Fruit fly (Drosophila melanogaster) whole organism, embryonic: ENCODE results near the gene Etfb.

ENCODE experiments used
- ATbp ChIP-seq: fragments of 200-800 bp; sonication (Bioruptor generic); optimal IDR thresholded peaks from 2 replicates; lab custom pipeline; 2017; ENCODE audit warnings: missing biosample characterization, mild to moderate bottlenecking, missing genetic modification characterization, missing genetic modification reagents
- CG1024 ChIP-seq: fragments of 200-800 bp; sonication (Bioruptor generic); IDR thresholded peaks from 2 replicates; pipeline ENCODE4 v1.3.6; 2022; ENCODE audit warnings: missing biosample characterization, missing genetic modification characterization
- CG10267 ChIP-seq: fragments of 200-800 bp; sonication (Bioruptor generic); optimal IDR thresholded peaks from 2 replicates; lab custom pipeline; 2018; ENCODE audit warnings: missing biosample characterization, mild to moderate bottlenecking, missing genetic modification characterization, moderate library complexity
- CG12104 ChIP-seq: fragments of 200-800 bp; sonication (Bioruptor generic); optimal IDR thresholded peaks from 3 replicates; lab custom pipeline; 2016; ENCODE audit warnings: missing biosample characterization, missing genetic modification characterization
- CG1233 ChIP-seq: fragments of 200-800 bp; sonication (Bioruptor generic); optimal IDR thresholded peaks from 4 replicates; lab custom pipeline; 2018; ENCODE audit warnings: missing biosample characterization, mild to moderate bottlenecking, missing genetic modification characterization
- CG12659 ChIP-seq: fragments of 200-800 bp; sonication (Bioruptor generic); optimal IDR thresholded peaks from 3 replicates; lab custom pipeline; 2017; ENCODE audit warnings: mild to moderate bottlenecking, missing biosample characterization, missing genetic modification reagents, missing genetic modification characterization
- CG13123 ChIP-seq: fragments of 200-800 bp; sonication (Bioruptor generic); optimal IDR thresholded peaks from 2 replicates; lab custom pipeline; 2016; ENCODE audit warnings: missing biosample characterization, missing genetic modification characterization
- CG14050 ChIP-seq: fragments of 200-800 bp; sonication (Bioruptor generic); IDR thresholded peaks from 3 replicates; pipeline ENCODE4 v1.3.6; 2022; ENCODE audit warnings: missing biosample characterization, missing genetic modification characterization
- CG14710 ChIP-seq: fragments of 200-800 bp; sonication (Bioruptor generic); optimal IDR thresholded peaks from 3 replicates; lab custom pipeline; 2019; ENCODE audit warnings: missing biosample characterization, mild to moderate bottlenecking, missing genetic modification characterization, moderate library complexity
- CG15011 ChIP-seq: fragments of 200-800 bp; sonication (Bioruptor generic); optimal IDR thresholded peaks from 3 replicates; lab custom pipeline; 2018; ENCODE audit warnings: missing biosample characterization, mild to moderate bottlenecking, missing genetic modification characterization
- CG15073 ChIP-seq: fragments of 200-800 bp; sonication (Bioruptor generic); optimal IDR thresholded peaks from 2 replicates; lab custom pipeline; 2016; ENCODE audit warnings: missing biosample characterization, missing genetic modification characterization
- CG17361 ChIP-seq: fragments of 200-800 bp; sonication (Bioruptor generic); IDR thresholded peaks from 3 replicates; pipeline ENCODE4 v1.3.6; 2022; ENCODE audit warnings: missing biosample characterization, missing genetic modification characterization
- CG1832 ChIP-seq: fragments of 200-800 bp; sonication (Bioruptor generic); optimal IDR thresholded peaks from 2 replicates; lab custom pipeline; 2017; ENCODE audit warnings: missing biosample characterization, mild to moderate bottlenecking, missing genetic modification characterization, inconsistent platforms
- CG2889 ChIP-seq: fragments of 200-800 bp; sonication (Bioruptor generic); IDR thresholded peaks from 3 replicates; pipeline ENCODE4 v1.3.6; 2022; ENCODE audit warnings: missing biosample characterization, missing genetic modification characterization
- CG34224 ChIP-seq: fragments of 200-800 bp; sonication (Bioruptor generic); IDR thresholded peaks from 3 replicates; pipeline ENCODE4 v1.3.6; 2022; ENCODE audit warnings: missing biosample characterization, missing genetic modification characterization; ENCODE audit not compliant: partially characterized antibody
- CG3726 ChIP-seq: fragments of 200-800 bp; sonication (Bioruptor generic); IDR thresholded peaks from 3 replicates; pipeline ENCODE4, ENCODE4 v1.3.6; 2022; ENCODE audit warnings: missing biosample characterization, missing genetic modification characterization
- CG3995 ChIP-seq: fragments of 200-800 bp; sonication (Bioruptor generic); optimal IDR thresholded peaks from 3 replicates; lab custom pipeline; 2016; ENCODE audit warnings: missing biosample characterization, missing genetic modification characterization
- CG4328 ChIP-seq: fragments of 200-800 bp; sonication (Bioruptor generic); optimal IDR thresholded peaks from 3 replicates; lab custom pipeline; 2017; ENCODE audit warnings: missing biosample characterization, missing genetic modification reagents, missing genetic modification characterization
- CG7786 ChIP-seq: fragments of 200-800 bp; sonication (Bioruptor generic); optimal IDR thresholded peaks from 2 replicates; lab custom pipeline; 2016; ENCODE audit warnings: missing biosample characterization, missing genetic modification characterization
- CG9932 ChIP-seq: fragments of 200-800 bp; sonication (Bioruptor generic); IDR thresholded peaks from 2 replicates; pipeline ENCODE4 v1.3.6; 2022; ENCODE audit warnings: missing biosample characterization, missing genetic modification characterization
- CoRest ChIP-seq: fragments of 200-800 bp; sonication (Bioruptor generic); optimal IDR thresholded peaks from 3 replicates; lab custom pipeline; 2018; ENCODE audit warnings: missing biosample characterization, mild to moderate bottlenecking, missing genetic modification characterization, moderate library complexity
- D19B ChIP-seq: fragments of 200-800 bp; sonication (Bioruptor generic); optimal IDR thresholded peaks from 2 replicates; lab custom pipeline; 2017; ENCODE audit warnings: missing biosample characterization, mild to moderate bottlenecking, missing genetic modification characterization
- Dref ChIP-seq: fragments of 200-800 bp; sonication (Bioruptor generic); IDR thresholded peaks from 2 replicates; pipeline ENCODE4 v1.3.6; 2022; ENCODE audit warnings: missing biosample characterization, missing genetic modification characterization
- ERR ChIP-seq: fragments of 200-800 bp; sonication (Bioruptor generic); optimal IDR thresholded peaks from 2 replicates; lab custom pipeline; 2016; ENCODE audit warnings: missing biosample characterization, missing genetic modification characterization
- H15 ChIP-seq: fragments of 200-800 bp; sonication (Bioruptor generic); IDR thresholded peaks from 3 replicates; pipeline ENCODE4 v1.3.6; 2022; ENCODE audit warnings: missing biosample characterization, missing genetic modification characterization
- Lpt ChIP-seq: fragments of >200 bp; optimal IDR thresholded peaks from 2 replicates; lab custom pipeline; 2018; ENCODE audit warnings: missing biosample characterization, missing genetic modification characterization
- Max ChIP-seq: fragments of 200-800 bp; sonication (Bioruptor generic); optimal IDR thresholded peaks from 2 replicates; lab custom pipeline; 2016; ENCODE audit warnings: missing biosample characterization, mild to moderate bottlenecking, missing genetic modification characterization
- Mrtf ChIP-seq: fragments of 200-800 bp; sonication (Bioruptor generic); IDR thresholded peaks from 3 replicates; pipeline ENCODE4 v1.3.6; 2022; ENCODE audit warnings: missing biosample characterization, missing genetic modification characterization
- Nf-YB ChIP-seq: fragments of 200-800 bp; sonication (Bioruptor generic); optimal IDR thresholded peaks from 3 replicates; lab custom pipeline; 2019; ENCODE audit warnings: missing biosample characterization, mild to moderate bottlenecking, missing genetic modification characterization, moderate library complexity
- Oli ChIP-seq: fragments of 200-800 bp; sonication (Bioruptor generic); optimal IDR thresholded peaks from 2 replicates; lab custom pipeline; 2018; ENCODE audit warnings: missing biosample characterization, mild to moderate bottlenecking, missing genetic modification characterization, moderate library complexity
- Ravus ChIP-seq: fragments of 200-800 bp; sonication (Bioruptor generic); IDR thresholded peaks from 2 replicates; pipeline ENCODE4 v1.3.6; 2022; ENCODE audit warnings: missing biosample characterization, missing genetic modification characterization
- Rx ChIP-seq: fragments of 200-800 bp; sonication (Bioruptor generic); IDR thresholded peaks from 2 replicates; pipeline ENCODE4 v1.3.6; 2022; ENCODE audit warnings: missing biosample characterization, missing genetic modification characterization
- Sox100B ChIP-seq: fragments of 200-800 bp; sonication (Bioruptor generic); optimal IDR thresholded peaks from 3 replicates; lab custom pipeline; 2018; ENCODE audit warnings: missing biosample characterization, mild to moderate bottlenecking, missing genetic modification characterization
- ab ChIP-seq: fragments of 200-800 bp; sonication (Bioruptor generic); optimal IDR thresholded peaks from 2 replicates; lab custom pipeline; 2016; ENCODE audit warnings: missing biosample characterization, missing genetic modification characterization
- az2 ChIP-seq: fragments of 200-800 bp; sonication (Bioruptor generic); optimal IDR thresholded peaks from 3 replicates; lab custom pipeline; 2016; ENCODE audit warnings: missing biosample characterization, missing genetic modification characterization
- chinmo ChIP-seq: fragments of 200-800 bp; sonication (Bioruptor generic); IDR thresholded peaks from 4 replicates; pipeline ENCODE4 v1.3.6; 2022; ENCODE audit warnings: missing biosample characterization, missing genetic modification characterization; ENCODE audit not compliant: partially characterized antibody
- esg ChIP-seq: fragments of 200-800 bp; sonication (Bioruptor generic); conservative IDR thresholded peaks from 2 replicates; pipeline ENCODE4 v1.3.6; 2022; ENCODE audit warnings: missing biosample characterization, missing genetic modification characterization
- exex ChIP-seq: fragments of 200-800 bp; sonication (Bioruptor generic); optimal IDR thresholded peaks from 4 replicates; lab custom pipeline; 2018; ENCODE audit warnings: missing biosample characterization, mild to moderate bottlenecking, missing genetic modification characterization, moderate library complexity
- fd3F ChIP-seq: fragments of 200-800 bp; sonication (Bioruptor generic); optimal IDR thresholded peaks from 2 replicates; lab custom pipeline; 2018; ENCODE audit warnings: missing biosample characterization, mild to moderate bottlenecking, missing genetic modification characterization, moderate library complexity
- grn ChIP-seq: fragments of 200-800 bp; sonication (Bioruptor generic); optimal IDR thresholded peaks from 3 replicates; lab custom pipeline; 2017; ENCODE audit warnings: missing biosample characterization, missing genetic modification characterization
- inv ChIP-seq: fragments of 200-800 bp; sonication (Bioruptor generic); IDR thresholded peaks from 2 replicates; pipeline ENCODE4 v1.3.6; 2022; ENCODE audit warnings: missing biosample characterization, missing genetic modification characterization; ENCODE audit not compliant: partially characterized antibody
- kni ChIP-seq: fragments of 200-800 bp; sonication (Bioruptor generic); optimal IDR thresholded peaks from 3 replicates; lab custom pipeline; 2017; ENCODE audit warnings: mild to moderate bottlenecking, missing biosample characterization, missing genetic modification reagents, missing genetic modification characterization
- maf-S ChIP-seq: fragments of 200-800 bp; sonication (Bioruptor generic); optimal IDR thresholded peaks from 2 replicates; lab custom pipeline; 2016; ENCODE audit warnings: missing biosample characterization, missing genetic modification characterization
- mam ChIP-seq: fragments of 200-800 bp; sonication (Bioruptor generic); optimal IDR thresholded peaks from 3 replicates; lab custom pipeline; 2016; ENCODE audit warnings: missing biosample characterization, missing genetic modification characterization
- odd ChIP-seq: fragments of 200-800 bp; sonication (Bioruptor generic); optimal IDR thresholded peaks from 2 replicates; lab custom pipeline; 2017; ENCODE audit warnings: missing biosample characterization, mild to moderate bottlenecking, missing genetic modification characterization
- org-1 ChIP-seq: fragments of 200-800 bp; sonication (Bioruptor generic); optimal IDR thresholded peaks from 2 replicates; lab custom pipeline; 2017; ENCODE audit warnings: missing biosample characterization, missing genetic modification characterization
- ro ChIP-seq: fragments of 200-800 bp; sonication (Bioruptor generic); IDR thresholded peaks from 2 replicates; pipeline ENCODE4 v1.3.6; 2022; ENCODE audit warnings: missing biosample characterization, missing genetic modification characterization
- scrt ChIP-seq: fragments of 200-800 bp; sonication (Bioruptor generic); optimal IDR thresholded peaks from 2 replicates; lab custom pipeline; 2018; ENCODE audit warnings: missing biosample characterization, mild to moderate bottlenecking, missing genetic modification characterization, moderate library complexity
- sens ChIP-seq: fragments of 200-800 bp; sonication (Bioruptor generic); peaks from one replicate; lab custom pipeline; 2016; ENCODE audit warnings: missing biosample characterization, missing genetic modification characterization
- sisA ChIP-seq: fragments of 200-800 bp; sonication (Bioruptor generic); IDR thresholded peaks from 2 replicates; pipeline ENCODE4 v1.3.6; 2022; ENCODE audit warnings: missing biosample characterization, missing genetic modification characterization
- slou ChIP-seq: fragments of 200-800 bp; sonication (Bioruptor generic); optimal IDR thresholded peaks from 3 replicates; lab custom pipeline; 2016; ENCODE audit warnings: missing biosample characterization, missing genetic modification characterization
- z ChIP-seq: fragments of 200-800 bp; sonication (Bioruptor generic); IDR thresholded peaks from 3 replicates; pipeline ENCODE4 v1.3.6; 2022; ENCODE audit warnings: missing biosample characterization, missing genetic modification characterization

Etfb gene

dm6 chr3R:29757226-29757625 is 45.5 kb downstream of the Etfb start (continued):
- TF ChIP-seq CG15073 (no peak), CG7786 (GFP tag; lab: Kevin White, UChicago) (no peak), CG10267 (tag; lab: Kevin White, UChicago) (no peak), maf-S (no peak), ERR (GFP tag; lab: Kevin White, UChicago) (no peak), CG2889 (no peak), CG13123 (GFP tag; lab: Kevin White, UChicago) (no peak), CG1233 (GFP tag; lab: Kevin White, UChicago) (peak; percentile 31), kni (GFP tag; lab: Kevin White, UChicago) (no peak), inv (GFP tag; lab: Robert Waterston, UW) (no peak), ATbp (GFP tag; lab: Kevin White, UChicago) (peak; percentile 80), grn (GFP tag; lab: Kevin White, UChicago) (no peak), Oli (no peak), CG1832 (GFP tag; lab: Kevin White, UChicago) (no peak), H15 (GFP tag; lab: Robert Waterston, UW) (no peak), Ravus (GFP tag; lab: Robert Waterston, UW) (no peak), mam (no peak), slou (no peak), ro (no peak), esg (no peak), az2 (GFP tag; lab: Kevin White, UChicago) (no peak), CG34224 (GFP tag; lab: Robert Waterston, UW) (no peak), Rx (0 out of 2 replicates have a peak, but pooled peaks have one; percentile 10), odd (GFP tag; lab: Kevin White, UChicago) (no peak), exex (tag; lab: Kevin White, UChicago) (no peak), sens (GFP tag; lab: Kevin White, UChicago) (peak; percentile 73), CG1024 (GFP tag; lab: Robert Waterston, UW) (no peak), CG14710 (no peak), CG12104 (no peak), CG17361 (GFP tag; lab: Robert Waterston, UW) (no peak), org-1 (peak; percentile 9), z (no peak), CG12659 (GFP tag; lab: Kevin White, UChicago) (no peak), ab (GFP tag; lab: Kevin White, UChicago) (no peak), Max (no peak), Mrtf (GFP tag; lab: Robert Waterston, UW) (peak; percentile 52; the same call in 2 of the 3 replicates), Dref (GFP tag; lab: Robert Waterston, UW) (no peak), sisA (GFP tag; lab: Robert Waterston, UW) (no peak), D19B (GFP tag; lab: Kevin White, UChicago) (no peak), CG3995 (no peak), fd3F (GFP tag; lab: Kevin White, UChicago) (no peak), CG4328 (GFP tag; lab: Kevin White, UChicago) (no peak), Lpt (GFP tag; lab: Kevin White, UChicago) (no peak), CG15011 (GFP tag; lab: Kevin White, UChicago) (no peak), Sox100B (GFP tag; lab: Kevin White, UChicago) (no peak), Nf-YB (no peak), CG9932 (GFP tag; lab: Robert Waterston, UW) (no peak), CG3726 (GFP tag; lab: Robert Waterston, UW) (0 out of 3 replicates have a peak, but pooled peaks have one; percentile 30), scrt (GFP tag; lab: Kevin White, UChicago) (no peak), CG14050 (GFP tag; lab: Robert Waterston, UW) (no peak), chinmo (GFP tag; lab: Robert Waterston, UW) (no peak), CoRest (tag; lab: Kevin White, UChicago) (no peak)
